Fruit fly (Drosophila melanogaster) whole organism, embryonic: Measurements from ENCODE around the gene CG5104.

ENCODE experiments used
- CG10209 ChIP-seq: fragments of 200-800 bp; sonication (Bioruptor generic); optimal IDR thresholded peaks from 3 replicates; lab custom pipeline; 2017; ENCODE audit warnings: missing biosample characterization, mild to moderate bottlenecking, missing genetic modification characterization, missing genetic modification reagents
- CG10267 ChIP-seq: fragments of 200-800 bp; sonication (Bioruptor generic); optimal IDR thresholded peaks from 2 replicates; lab custom pipeline; 2018; ENCODE audit warnings: missing biosample characterization, mild to moderate bottlenecking, missing genetic modification characterization, moderate library complexity
- CG11456 ChIP-seq: fragments of 200-800 bp; sonication (Bioruptor generic); IDR thresholded peaks from 3 replicates; pipeline ENCODE4 v1.3.6; 2022; ENCODE audit warnings: missing biosample characterization, missing genetic modification characterization
- CG11695 ChIP-seq: fragments of 200-800 bp; sonication (Bioruptor generic); IDR thresholded peaks from 3 replicates; pipeline ENCODE4 v1.3.6; 2022; ENCODE audit warnings: missing biosample characterization, missing genetic modification characterization
- CG12391 ChIP-seq: fragments of 200-800 bp; sonication (Bioruptor generic); optimal IDR thresholded peaks from 3 replicates; lab custom pipeline; 2018; ENCODE audit warnings: missing biosample characterization, mild to moderate bottlenecking, missing genetic modification characterization, moderate library complexity
- CG12744 ChIP-seq: fragments of 200-800 bp; sonication (Bioruptor generic); optimal IDR thresholded peaks from 2 replicates; lab custom pipeline; 2016; ENCODE audit warnings: missing biosample characterization, missing genetic modification characterization
- CG13624 ChIP-seq: fragments of 200-800 bp; sonication (Bioruptor generic); optimal IDR thresholded peaks from 2 replicates; lab custom pipeline; 2016; ENCODE audit warnings: missing biosample characterization, missing genetic modification characterization
- CG14050 ChIP-seq: fragments of 200-800 bp; sonication (Bioruptor generic); IDR thresholded peaks from 3 replicates; pipeline ENCODE4 v1.3.6; 2022; ENCODE audit warnings: missing biosample characterization, missing genetic modification characterization
- CG17359 ChIP-seq: fragments of 200-800 bp; sonication (Bioruptor generic); optimal IDR thresholded peaks from 3 replicates; lab custom pipeline; 2018; ENCODE audit warnings: missing biosample characterization, mild to moderate bottlenecking, missing genetic modification characterization, moderate library complexity
- CG17912 ChIP-seq: fragments of 200-800 bp; sonication (Bioruptor generic); optimal IDR thresholded peaks from 2 replicates; lab custom pipeline; 2018; ENCODE audit warnings: missing biosample characterization, mild to moderate bottlenecking, missing genetic modification characterization
- CG18262 ChIP-seq: fragments of 200-800 bp; optimal IDR thresholded peaks from 3 replicates; lab custom pipeline; 2019; ENCODE audit warnings: missing biosample characterization, mild to moderate bottlenecking, missing genetic modification characterization, moderate library complexity
- CG2678 ChIP-seq: fragments of 200-800 bp; sonication (Bioruptor generic); optimal IDR thresholded peaks from 3 replicates; lab custom pipeline; 2019; ENCODE audit warnings: missing biosample characterization, mild to moderate bottlenecking, missing genetic modification characterization, moderate library complexity
- CG4404 ChIP-seq: fragments of 200-800 bp; sonication (Bioruptor generic); IDR thresholded peaks from 2 replicates; pipeline ENCODE4 v1.3.6; 2022; ENCODE audit warnings: missing biosample characterization, missing genetic modification characterization
- CG6654 ChIP-seq: fragments of 200-800 bp; sonication (Bioruptor generic); optimal IDR thresholded peaks from 2 replicates; lab custom pipeline; 2017; ENCODE audit warnings: missing biosample characterization, mild to moderate bottlenecking, missing genetic modification characterization
- CG7357 ChIP-seq: fragments of 200-800 bp; sonication (Bioruptor generic); IDR thresholded peaks from 3 replicates; pipeline ENCODE4 v1.3.6; 2022; ENCODE audit warnings: missing biosample characterization, missing genetic modification characterization
- CG7372 ChIP-seq: fragments of 200-800 bp; sonication (Bioruptor generic); IDR thresholded peaks from 2 replicates; pipeline ENCODE4 v1.3.6; 2022; ENCODE audit warnings: missing biosample characterization, missing genetic modification characterization
- CG7556 ChIP-seq: fragments of 200-800 bp; sonication (Bioruptor generic); optimal IDR thresholded peaks from 2 replicates; lab custom pipeline; 2017; ENCODE audit warnings: missing biosample characterization, mild to moderate bottlenecking, missing genetic modification characterization
- CG9727 ChIP-seq: fragments of 200-800 bp; sonication (Bioruptor generic); optimal IDR thresholded peaks from 3 replicates; lab custom pipeline; 2017; ENCODE audit warnings: missing biosample characterization, mild to moderate bottlenecking, missing genetic modification characterization
- Gsc ChIP-seq: fragments of 200-800 bp; sonication (Bioruptor generic); IDR thresholded peaks from 2 replicates; pipeline ENCODE4 v1.3.6; 2022; ENCODE audit warnings: missing biosample characterization, missing genetic modification characterization
- Kr ChIP-seq: fragments of 200-800 bp; sonication (Bioruptor generic); optimal IDR thresholded peaks from 2 replicates; lab custom pipeline; 2017; ENCODE audit warnings: missing biosample characterization, mild to moderate bottlenecking, missing genetic modification characterization
- Lim3 ChIP-seq: fragments of 200-800 bp; sonication (Bioruptor generic); IDR thresholded peaks from 2 replicates; pipeline ENCODE4 v1.3.6; 2022; ENCODE audit warnings: missing biosample characterization, missing genetic modification characterization
- Mad ChIP-seq: fragments of 200-800 bp; sonication (Bioruptor generic); optimal IDR thresholded peaks from 2 replicates; lab custom pipeline; 2016; ENCODE audit warnings: missing biosample characterization, missing genetic modification characterization
- NC2α ChIP-seq: fragments of 200-800 bp; sonication (Bioruptor generic); optimal IDR thresholded peaks from 2 replicates; lab custom pipeline; 2016; ENCODE audit warnings: missing biosample characterization, missing genetic modification characterization
- Optix ChIP-seq: fragments of 200-800 bp; sonication (Bioruptor generic); IDR thresholded peaks from 3 replicates; pipeline ENCODE4 v1.3.6; 2022; ENCODE audit warnings: missing biosample characterization, missing genetic modification characterization
- Usf ChIP-seq: fragments of 200-800 bp; sonication (Bioruptor generic); optimal IDR thresholded peaks from 2 replicates; lab custom pipeline; 2017; ENCODE audit warnings: missing genotype, missing biosample characterization, missing genetic modification characterization
- Xrp1 ChIP-seq: fragments of 200-800 bp; sonication (Bioruptor generic); IDR thresholded peaks from 2 replicates; pipeline ENCODE4 v1.3.6; 2022; ENCODE audit warnings: missing biosample characterization, missing genetic modification characterization
- YL-1 ChIP-seq: fragments of 200-800 bp; sonication (Bioruptor generic); optimal IDR thresholded peaks from 3 replicates; lab custom pipeline; 2017; ENCODE audit warnings: missing biosample characterization, mild to moderate bottlenecking, missing genetic modification characterization
- abd-A ChIP-seq: fragments of 200-800 bp; sonication (Bioruptor generic); optimal IDR thresholded peaks from 3 replicates; lab custom pipeline; 2019; ENCODE audit warnings: missing biosample characterization, mild to moderate bottlenecking, missing genetic modification characterization, moderate library complexity
- ac ChIP-seq: fragments of 200-800 bp; sonication (Bioruptor generic); optimal IDR thresholded peaks from 3 replicates; lab custom pipeline; 2017; ENCODE audit warnings: missing biosample characterization, mild to moderate bottlenecking, missing genetic modification characterization
- ara ChIP-seq: fragments of 200-800 bp; sonication (Bioruptor generic); IDR thresholded peaks from 2 replicates; pipeline ENCODE4 v1.3.6; 2022; ENCODE audit warnings: missing biosample characterization, missing genetic modification characterization
- bab2 ChIP-seq: fragments of 200-800 bp; sonication (Bioruptor generic); optimal IDR thresholded peaks from 2 replicates; lab custom pipeline; 2016; ENCODE audit warnings: missing biosample characterization, missing genetic modification characterization
- bsh ChIP-seq, 2 experiments: fragments of 200-800 bp; sonication (Bioruptor generic); optimal IDR thresholded peaks; 2 replicates each; lab custom pipeline; 2017 to 2018; ENCODE audit warnings: mild to moderate bottlenecking in 2 of 2, missing biosample characterization in 2 of 2, missing genetic modification characterization in 2 of 2, moderate library complexity in 1 of 2
- cas ChIP-seq: fragments of 200-800 bp; sonication (Bioruptor generic); IDR thresholded peaks from 2 replicates; pipeline ENCODE4 v1.3.6; 2022; ENCODE audit warnings: missing biosample characterization, missing genetic modification characterization
- chn ChIP-seq: fragments of 200-800 bp; sonication (Bioruptor generic); optimal IDR thresholded peaks from 2 replicates; lab custom pipeline; 2016; ENCODE audit warnings: missing biosample characterization, missing genetic modification characterization
- corto ChIP-seq: fragments of 200-800 bp; sonication (Bioruptor generic); optimal IDR thresholded peaks from 2 replicates; lab custom pipeline; 2016; ENCODE audit warnings: missing biosample characterization, mild to moderate bottlenecking, missing genetic modification characterization, moderate library complexity
- esg ChIP-seq: fragments of 200-800 bp; sonication (Bioruptor generic); conservative IDR thresholded peaks from 2 replicates; pipeline ENCODE4 v1.3.6; 2022; ENCODE audit warnings: missing biosample characterization, missing genetic modification characterization
- gfzf ChIP-seq: fragments of 200-800 bp; sonication (Bioruptor generic); optimal IDR thresholded peaks from 2 replicates; lab custom pipeline; 2016; ENCODE audit warnings: missing biosample characterization, mild to moderate bottlenecking, missing genetic modification characterization, moderate library complexity
- grn ChIP-seq: fragments of 200-800 bp; sonication (Bioruptor generic); optimal IDR thresholded peaks from 3 replicates; lab custom pipeline; 2017; ENCODE audit warnings: missing biosample characterization, missing genetic modification characterization
- gsb ChIP-seq: fragments of 200-800 bp; sonication (Bioruptor generic); IDR thresholded peaks from 2 replicates; pipeline ENCODE4 v1.3.6; 2022; ENCODE audit warnings: missing biosample characterization, missing genetic modification characterization
- gsb-n ChIP-seq: fragments of 200-800 bp; sonication (Bioruptor generic); optimal IDR thresholded peaks from 3 replicates; lab custom pipeline; 2018; ENCODE audit warnings: missing biosample characterization, mild to moderate bottlenecking, missing genetic modification characterization
- kah ChIP-seq: fragments of 200-800 bp; sonication (Bioruptor generic); optimal IDR thresholded peaks from 2 replicates; lab custom pipeline; 2018; ENCODE audit warnings: missing biosample characterization, mild to moderate bottlenecking, missing genetic modification characterization
- kay ChIP-seq: fragments of 200-800 bp; sonication (Bioruptor generic); optimal IDR thresholded peaks from 2 replicates; lab custom pipeline; 2016; ENCODE audit warnings: missing biosample characterization, missing genetic modification characterization
- lbe ChIP-seq: fragments of 200-800 bp; sonication (Bioruptor generic); optimal IDR thresholded peaks from 2 replicates; lab custom pipeline; 2016; ENCODE audit warnings: missing biosample characterization, mild to moderate bottlenecking, missing genetic modification characterization
- nom ChIP-seq: fragments of 200-800 bp; sonication (Bioruptor generic); optimal IDR thresholded peaks from 2 replicates; lab custom pipeline; 2017; ENCODE audit warnings: missing biosample characterization, missing genetic modification characterization, mild to moderate bottlenecking, moderate library complexity, missing genetic modification reagents
- oc ChIP-seq: fragments of 200-800 bp; sonication (Bioruptor generic); optimal IDR thresholded peaks from 2 replicates; lab custom pipeline; 2018; ENCODE audit warnings: missing biosample characterization, mild to moderate bottlenecking, missing genetic modification characterization, moderate library complexity
- row ChIP-seq: fragments of 200-800 bp; sonication (Bioruptor generic); IDR thresholded peaks from 3 replicates; pipeline ENCODE4 v1.3.6; 2022; ENCODE audit warnings: missing biosample characterization, missing genetic modification characterization
- schlank ChIP-seq: fragments of 200-800 bp; sonication (Bioruptor generic); optimal IDR thresholded peaks from 2 replicates; lab custom pipeline; 2018; ENCODE audit warnings: missing biosample characterization, mild to moderate bottlenecking, missing genetic modification characterization
- slbo ChIP-seq: fragments of 200-800 bp; sonication (Bioruptor generic); IDR thresholded peaks from 2 replicates; pipeline ENCODE4 v1.3.6; 2022; ENCODE audit warnings: missing biosample characterization, missing genetic modification characterization
- tx ChIP-seq: fragments of 200-800 bp; sonication (Bioruptor generic); optimal IDR thresholded peaks from 2 replicates; lab custom pipeline; 2016; ENCODE audit warnings: missing biosample characterization, missing genetic modification characterization
- vvl ChIP-seq: fragments of 200-800 bp; sonication (Bioruptor generic); IDR thresholded peaks from 2 replicates; pipeline ENCODE4 v1.3.6; 2022; ENCODE audit warnings: missing biosample characterization, missing genetic modification characterization
- yki ChIP-seq: fragments of >200 bp; optimal IDR thresholded peaks from 3 replicates; lab custom pipeline; 2018

The CG5104 gene

dm6 chr3L:20549358-20549757, 28.5 kb downstream of the CG5104 start:
- TF ChIP-seq bsh (GFP tag; optimal IDR thresholded peaks at IDR 0.05; lab: Kevin White, UChicago) = peak in 1 of 2 experiments; percentile 24
- TF ChIP-seq CG14050 (GFP tag; lab: Robert Waterston, UW) = no peak
- TF ChIP-seq lbe = peak; percentile 37
- TF ChIP-seq corto = peak; percentile 45
- peak; percentile 24 for TF ChIP-seq grn (GFP tag; lab: Kevin White, UChicago)
- TF ChIP-seq nom = peak; percentile 17

dm6 chr3L:20551862-20552261, 31.1 kb downstream of the CG5104 start:
- TF ChIP-seq CG10209 (GFP tag; lab: Kevin White, UChicago) = no peak
- no peak for TF ChIP-seq Optix (GFP tag; lab: Robert Waterston, UW)
- no peak for TF ChIP-seq slbo
- TF ChIP-seq CG17359 (tag; lab: Kevin White, UChicago) = peak; percentile 7
- no peak for TF ChIP-seq tx (GFP tag; lab: Kevin White, UChicago)
- no peak for TF ChIP-seq YL-1 (GFP tag; lab: Kevin White, UChicago)
- no peak for TF ChIP-seq CG2678 (tag; lab: Kevin White, UChicago)
- no peak for TF ChIP-seq Gsc (GFP tag; lab: Robert Waterston, UW)
- peak; percentile 29; the same call in 1 of the 3 replicates for TF ChIP-seq row (GFP tag; lab: Robert Waterston, UW)
- TF ChIP-seq CG18262 (tag; lab: Kevin White, UChicago) = peak; percentile 25
- no peak for TF ChIP-seq CG6654 (GFP tag; lab: Kevin White, UChicago)
- TF ChIP-seq cas (GFP tag; lab: Robert Waterston, UW) = no peak
- no peak for TF ChIP-seq bab2
- TF ChIP-seq Xrp1 (GFP tag; lab: Robert Waterston, UW) = peak; percentile 42; the same call in 1 of the 2 replicates
- TF ChIP-seq ac (GFP tag; lab: Kevin White, UChicago) = no peak
- no peak for TF ChIP-seq CG13624 (GFP tag; lab: Kevin White, UChicago)
- TF ChIP-seq oc = peak; percentile 13
- TF ChIP-seq schlank = no peak
- no peak for TF ChIP-seq CG11456 (GFP tag; lab: Robert Waterston, UW)
- TF ChIP-seq ara (GFP tag; lab: Robert Waterston, UW) = peak; percentile 38; the same call in 1 of the 2 replicates
- no peak for TF ChIP-seq gsb-n (tag; lab: Kevin White, UChicago)
- no peak for TF ChIP-seq CG7357 (GFP tag; lab: Robert Waterston, UW)
- TF ChIP-seq kay (GFP tag; lab: Kevin White, UChicago) = no peak
- TF ChIP-seq yki (lab: Kevin White, UChicago) = no peak
- TF ChIP-seq gfzf (GFP tag; lab: Kevin White, UChicago) = no peak
- TF ChIP-seq NC2α = no peak
- TF ChIP-seq CG9727 (GFP tag; lab: Kevin White, UChicago) = no peak
- peak; percentile 2 for TF ChIP-seq CG12391 (tag; lab: Kevin White, UChicago)
- no peak for TF ChIP-seq abd-A (tag; lab: Kevin White, UChicago)
- no peak for TF ChIP-seq CG12744
- TF ChIP-seq vvl (GFP tag; lab: Robert Waterston, UW) = peak; percentile 46; the same call in 1 of the 2 replicates
- TF ChIP-seq chn (GFP tag; lab: Kevin White, UChicago) = peak; percentile 5
- no peak for TF ChIP-seq Kr (GFP tag; lab: Kevin White, UChicago)
- no peak for TF ChIP-seq gsb (GFP tag; lab: Robert Waterston, UW)
- TF ChIP-seq CG4404 = no peak
- TF ChIP-seq Mad = no peak
- no peak for TF ChIP-seq Usf (GFP tag; lab: Kevin White, UChicago)
- no peak for TF ChIP-seq Lim3 (GFP tag; lab: Robert Waterston, UW)
- TF ChIP-seq CG7556 = no peak
- TF ChIP-seq CG11695 (GFP tag; lab: Robert Waterston, UW) = no peak
- no peak for TF ChIP-seq esg (GFP tag; lab: Robert Waterston, UW)
- peak; percentile 3 for TF ChIP-seq CG10267 (tag; lab: Kevin White, UChicago)
- TF ChIP-seq kah (GFP tag; lab: Kevin White, UChicago) = no peak
- TF ChIP-seq CG17912 (GFP tag; lab: Kevin White, UChicago) = no peak
- peak; percentile 77 for TF ChIP-seq grn (GFP tag; lab: Kevin White, UChicago)
- no peak for TF ChIP-seq CG7372 (GFP tag; lab: Robert Waterston, UW)
